Fruit fly (Drosophila melanogaster) whole organism, embryonic: Measurements from ENCODE around the gene CG2540.
A peak's percentile ranks its signal among the peaks of the same experiment; 100 is the strongest.

Source experiments
- BEAF-32 ChIP-seq: fragments of 200-800 bp; sonication (Bioruptor generic); optimal IDR thresholded peaks from 3 replicates; lab custom pipeline; 2017; ENCODE audit warnings: missing biosample characterization, missing genetic modification characterization, mild to moderate bottlenecking, moderate library complexity, missing genetic modification reagents
- CG10979 ChIP-seq: fragments of 200-800 bp; sonication (Bioruptor generic); optimal IDR thresholded peaks from 2 replicates; lab custom pipeline; 2018; ENCODE audit warnings: missing biosample characterization, mild to moderate bottlenecking, missing genetic modification characterization, moderate library complexity
- CG11504 ChIP-seq: fragments of 200-800 bp; sonication (Bioruptor generic); optimal IDR thresholded peaks from 3 replicates; lab custom pipeline; 2019; ENCODE audit warnings: missing biosample characterization, mild to moderate bottlenecking, missing genetic modification characterization, moderate library complexity
- CG12659 ChIP-seq: fragments of 200-800 bp; sonication (Bioruptor generic); optimal IDR thresholded peaks from 3 replicates; lab custom pipeline; 2017; ENCODE audit warnings: mild to moderate bottlenecking, missing biosample characterization, missing genetic modification reagents, missing genetic modification characterization
- CG13296 ChIP-seq: fragments of 200-800 bp; sonication (Bioruptor generic); optimal IDR thresholded peaks from 3 replicates; lab custom pipeline; 2018; ENCODE audit warnings: missing biosample characterization, mild to moderate bottlenecking, missing genetic modification characterization
- CG13424 ChIP-seq: fragments of 200-800 bp; sonication (Bioruptor generic); optimal IDR thresholded peaks from 2 replicates; lab custom pipeline; 2019; ENCODE audit warnings: missing biosample characterization, mild to moderate bottlenecking, missing genetic modification characterization, moderate library complexity
- CG13894 ChIP-seq: fragments of 200-800 bp; sonication (Bioruptor generic); optimal IDR thresholded peaks from 3 replicates; lab custom pipeline; 2018; ENCODE audit warnings: missing biosample characterization, mild to moderate bottlenecking, missing genetic modification characterization, moderate library complexity
- CG15514 ChIP-seq: fragments of 200-800 bp; sonication (Bioruptor generic); optimal IDR thresholded peaks from 3 replicates; lab custom pipeline; 2017; ENCODE audit warnings: missing biosample characterization, missing genetic modification characterization, mild to moderate bottlenecking, moderate library complexity, missing genetic modification reagents
- CG17361 ChIP-seq: fragments of 200-800 bp; sonication (Bioruptor generic); IDR thresholded peaks from 3 replicates; pipeline ENCODE4 v1.3.6; 2022; ENCODE audit warnings: missing biosample characterization, missing genetic modification characterization
- CG17612 ChIP-seq: fragments of 200-800 bp; sonication (Bioruptor generic); IDR thresholded peaks from 2 replicates; pipeline ENCODE4 v1.3.6; 2022; ENCODE audit warnings: missing biosample characterization, missing genetic modification characterization
- CG18262 ChIP-seq: fragments of 200-800 bp; optimal IDR thresholded peaks from 3 replicates; lab custom pipeline; 2019; ENCODE audit warnings: missing biosample characterization, mild to moderate bottlenecking, missing genetic modification characterization, moderate library complexity
- CG18476 ChIP-seq: fragments of 200-800 bp; sonication (Bioruptor generic); optimal IDR thresholded peaks from 2 replicates; lab custom pipeline; 2016; ENCODE audit warnings: missing biosample characterization, mild to moderate bottlenecking, missing genetic modification characterization
- CG2678 ChIP-seq: fragments of 200-800 bp; sonication (Bioruptor generic); optimal IDR thresholded peaks from 3 replicates; lab custom pipeline; 2019; ENCODE audit warnings: missing biosample characterization, mild to moderate bottlenecking, missing genetic modification characterization, moderate library complexity
- CG2712 ChIP-seq: fragments of 200-800 bp; optimal IDR thresholded peaks from 3 replicates; lab custom pipeline; 2019; ENCODE audit warnings: missing biosample characterization, mild to moderate bottlenecking, missing genetic modification characterization, moderate library complexity
- CG32532 ChIP-seq: fragments of 200-800 bp; sonication (Bioruptor generic); IDR thresholded peaks from 2 replicates; pipeline ENCODE4 v1.3.6; 2022; ENCODE audit warnings: missing biosample characterization, missing genetic modification characterization
- CG3281 ChIP-seq: fragments of 200-800 bp; sonication (Bioruptor generic); optimal IDR thresholded peaks from 3 replicates; lab custom pipeline; 2017; ENCODE audit warnings: missing biosample characterization, mild to moderate bottlenecking, missing genetic modification characterization
- CG34376 ChIP-seq: fragments of 200-800 bp; sonication (Bioruptor generic); optimal IDR thresholded peaks from 2 replicates; lab custom pipeline; 2018; ENCODE audit warnings: missing biosample characterization, mild to moderate bottlenecking, missing genetic modification characterization
- CG7556 ChIP-seq: fragments of 200-800 bp; sonication (Bioruptor generic); optimal IDR thresholded peaks from 2 replicates; lab custom pipeline; 2017; ENCODE audit warnings: missing biosample characterization, mild to moderate bottlenecking, missing genetic modification characterization
- CG7839 ChIP-seq: fragments of 200-800 bp; sonication (Bioruptor generic); optimal IDR thresholded peaks from 3 replicates; lab custom pipeline; 2018; ENCODE audit warnings: missing biosample characterization, mild to moderate bottlenecking, missing genetic modification characterization, moderate library complexity
- CG8388 ChIP-seq: fragments of 200-800 bp; sonication (Bioruptor generic); optimal IDR thresholded peaks from 2 replicates; lab custom pipeline; 2019; ENCODE audit warnings: missing biosample characterization, mild to moderate bottlenecking, missing genetic modification characterization, moderate library complexity
- Deaf1 ChIP-seq: fragments of 200-800 bp; optimal IDR thresholded peaks from 3 replicates; lab custom pipeline; 2019; ENCODE audit warnings: missing biosample characterization, mild to moderate bottlenecking, missing genetic modification characterization, moderate library complexity
- E2f2 ChIP-seq: fragments of 200-800 bp; sonication (Bioruptor generic); IDR thresholded peaks from 2 replicates; pipeline ENCODE4 v1.3.6; 2022; ENCODE audit warnings: missing biosample characterization, missing genetic modification characterization
- HmgD ChIP-seq: fragments of 200-800 bp; sonication (Bioruptor generic); optimal IDR thresholded peaks from 3 replicates; lab custom pipeline; 2016; ENCODE audit warnings: missing biosample characterization, missing genetic modification characterization
- Med ChIP-seq: fragments of 200-800 bp; sonication (Bioruptor generic); peaks from one replicate; lab custom pipeline; 2016; ENCODE audit warnings: missing biosample characterization, missing genetic modification characterization, mild to moderate bottlenecking, inconsistent platforms, moderate library complexity
- Pdp1 ChIP-seq, 2 experiments: fragments of 200-800 bp; sonication (Bioruptor generic); optimal IDR thresholded peaks; 3 replicates each; lab custom pipeline; 2016; ENCODE audit warnings: missing biosample characterization in 2 of 2, missing genetic modification characterization in 2 of 2, mild to moderate bottlenecking in 1 of 2, moderate library complexity in 1 of 2
- Rfx ChIP-seq: fragments of 200-800 bp; sonication (Bioruptor generic); IDR thresholded peaks from 2 replicates; pipeline ENCODE4 v1.3.6; 2022; ENCODE audit warnings: missing biosample characterization, missing genetic modification characterization
- Sox100B ChIP-seq: fragments of 200-800 bp; sonication (Bioruptor generic); optimal IDR thresholded peaks from 3 replicates; lab custom pipeline; 2018; ENCODE audit warnings: missing biosample characterization, mild to moderate bottlenecking, missing genetic modification characterization
- Sox102F ChIP-seq: fragments of 200-800 bp; sonication (Bioruptor generic); optimal IDR thresholded peaks from 2 replicates; lab custom pipeline; 2018; ENCODE audit warnings: missing biosample characterization, mild to moderate bottlenecking, missing genetic modification characterization, moderate library complexity
- Xbp1 ChIP-seq: fragments of 200-800 bp; sonication (Bioruptor generic); optimal IDR thresholded peaks from 3 replicates; lab custom pipeline; 2016; ENCODE audit warnings: missing biosample characterization, mild to moderate bottlenecking, missing genetic modification characterization
- bbx ChIP-seq: fragments of 200-800 bp; sonication (Bioruptor generic); IDR thresholded peaks from 2 replicates; pipeline ENCODE4 v1.3.6; 2022; ENCODE audit warnings: missing biosample characterization, missing genetic modification characterization; ENCODE audit not compliant: partially characterized antibody
- eve ChIP-seq, 2 experiments: fragments of >200 bp; optimal IDR thresholded peaks; 2 replicates each; lab custom pipeline; 2017; ENCODE audit warnings: missing biosample characterization in 2 of 2, missing genetic modification characterization in 2 of 2
- gem ChIP-seq: fragments of 200-800 bp; sonication (Bioruptor generic); optimal IDR thresholded peaks from 2 replicates; lab custom pipeline; 2019; ENCODE audit warnings: missing biosample characterization, mild to moderate bottlenecking, missing genetic modification characterization, moderate library complexity
- grn ChIP-seq: fragments of 200-800 bp; sonication (Bioruptor generic); optimal IDR thresholded peaks from 3 replicates; lab custom pipeline; 2017; ENCODE audit warnings: missing biosample characterization, missing genetic modification characterization
- gsb ChIP-seq: fragments of 200-800 bp; sonication (Bioruptor generic); IDR thresholded peaks from 2 replicates; pipeline ENCODE4 v1.3.6; 2022; ENCODE audit warnings: missing biosample characterization, missing genetic modification characterization
- hkb ChIP-seq, 2 experiments: fragments of 200-800 bp in 1 of 2; fragments of >200 bp in 1 of 2; sonication (Bioruptor generic) in 1 of 2; IDR thresholded peaks in 1 of 2; optimal IDR thresholded peaks in 1 of 2; 2 replicates each; pipeline versions ENCODE4 v1.3.6 to Lab custom; 2017 to 2022; ENCODE audit warnings: missing biosample characterization in 1 of 2, missing genetic modification characterization in 1 of 2
- nerfin-2 ChIP-seq: fragments of 200-800 bp; sonication (Bioruptor generic); IDR thresholded peaks from 2 replicates; pipeline ENCODE4 v1.3.6; 2022; ENCODE audit warnings: missing biosample characterization, missing genetic modification characterization; ENCODE audit not compliant: partially characterized antibody
- nmo ChIP-seq: fragments of 200-800 bp; sonication (Bioruptor generic); optimal IDR thresholded peaks from 2 replicates; lab custom pipeline; 2018; ENCODE audit warnings: missing biosample characterization, mild to moderate bottlenecking, missing genetic modification characterization, moderate library complexity
- pfk ChIP-seq: fragments of 200-800 bp; sonication (Bioruptor generic); optimal IDR thresholded peaks from 2 replicates; lab custom pipeline; 2018; ENCODE audit warnings: missing biosample characterization, mild to moderate bottlenecking, missing genetic modification characterization, moderate library complexity
- phol ChIP-seq: fragments of 200-800 bp; sonication (Bioruptor generic); optimal IDR thresholded peaks from 3 replicates; lab custom pipeline; 2018; ENCODE audit warnings: missing biosample characterization, mild to moderate bottlenecking, missing genetic modification characterization, moderate library complexity
- prd ChIP-seq, 3 experiments: fragments of >200 bp in 2 of 3; fragments of 200-800 bp in 1 of 3; sonication (Bioruptor generic) in 1 of 3; optimal IDR thresholded peaks in 2 of 3; IDR thresholded peaks in 1 of 3; 2 replicates in 2 of 3; 3 replicates in 1 of 3; pipeline versions ENCODE4 v1.3.6 to Lab custom; 2017 to 2022; ENCODE audit warnings: missing biosample characterization in 1 of 3, missing genetic modification characterization in 1 of 3
- sd ChIP-seq: fragments of 200-800 bp; sonication (Bioruptor generic); optimal IDR thresholded peaks from 3 replicates; lab custom pipeline; 2018; ENCODE audit warnings: missing biosample characterization, mild to moderate bottlenecking, missing genetic modification characterization, moderate library complexity
- sens ChIP-seq: fragments of 200-800 bp; sonication (Bioruptor generic); peaks from one replicate; lab custom pipeline; 2016; ENCODE audit warnings: missing biosample characterization, missing genetic modification characterization
- ttk ChIP-seq: fragments of 200-800 bp; sonication (Bioruptor generic); IDR thresholded peaks from 2 replicates; pipeline ENCODE4 v2.1.2; 2022; ENCODE audit warnings: missing biosample characterization, missing genetic modification characterization
- tup ChIP-seq: fragments of 200-800 bp; sonication (Bioruptor generic); optimal IDR thresholded peaks from 2 replicates; lab custom pipeline; 2016; ENCODE audit warnings: missing biosample characterization, mild to moderate bottlenecking, missing genetic modification characterization, moderate library complexity
- unpg ChIP-seq: fragments of 200-800 bp; sonication (Bioruptor generic); optimal IDR thresholded peaks from 3 replicates; lab custom pipeline; 2018; ENCODE audit warnings: missing biosample characterization, mild to moderate bottlenecking, missing genetic modification characterization, moderate library complexity
- zfh1 ChIP-seq: fragments of 200-800 bp; sonication (Bioruptor generic); IDR thresholded peaks from 3 replicates; pipeline ENCODE4 v1.3.6; 2022; ENCODE audit warnings: missing biosample characterization, missing genetic modification characterization

Gene CG2540

DNA sequence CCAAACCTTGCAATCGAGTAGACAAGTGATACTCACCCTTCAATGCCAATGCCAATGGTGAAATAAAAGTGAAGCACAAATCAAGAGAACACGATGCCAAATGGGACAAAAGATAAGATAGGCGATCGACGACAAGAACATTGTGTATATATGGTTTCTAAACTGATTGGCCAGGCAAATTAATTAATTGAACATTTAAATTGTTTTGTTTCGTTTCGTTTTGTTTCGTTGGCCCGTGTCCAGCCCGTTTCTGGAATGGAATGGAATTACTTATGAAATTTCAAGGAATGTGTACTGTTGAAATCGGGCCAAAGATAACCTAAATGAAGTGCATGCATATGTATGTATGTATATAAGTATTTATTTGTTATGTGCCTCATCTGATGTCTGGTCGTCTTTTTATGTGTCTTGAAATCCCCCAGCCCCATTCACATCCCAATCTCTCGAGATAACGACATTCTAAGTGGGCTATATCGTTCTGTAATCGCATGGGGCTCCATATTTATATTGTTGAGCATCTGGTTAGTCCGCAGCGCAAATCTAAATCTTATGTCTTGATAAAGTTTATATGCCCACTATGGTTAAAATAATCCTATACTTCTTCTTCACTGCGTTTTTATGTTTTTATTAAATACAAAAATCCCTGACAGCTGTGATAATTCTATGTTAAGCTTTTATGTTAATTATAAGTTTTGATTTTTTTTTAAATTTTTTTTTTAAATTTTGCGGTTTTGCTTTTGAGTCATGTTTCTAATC, 46.3 kb downstream of the CG2540 start:
- 0 out of 2 replicates have a peak, but pooled peaks have one; percentile 10 for TF ChIP-seq CG32532
- peak; percentile 29 for TF ChIP-seq CG7556 (GFP tag; lab: Kevin White, UChicago)
- no peak for TF ChIP-seq hkb (optimal IDR thresholded peaks at IDR 0.05; lab: Kevin White, UChicago)
- 0 out of 2 replicates have a peak, but pooled peaks have one; percentile 11 for TF ChIP-seq hkb (GFP tag; IDR thresholded peaks at IDR 0.05; lab: Robert Waterston, UW)
- TF ChIP-seq CG2678 (tag; lab: Kevin White, UChicago), result peak; percentile 26
- peak; percentile 3 for TF ChIP-seq CG8388 (GFP tag; lab: Kevin White, UChicago)
- peak; percentile 95 for TF ChIP-seq pfk
- TF ChIP-seq gsb (GFP tag; lab: Robert Waterston, UW), result no peak
- peak in 1 of 2 experiments; percentile 26 for TF ChIP-seq Pdp1 (GFP tag; optimal IDR thresholded peaks at IDR 0.05; lab: Kevin White, UChicago)
- TF ChIP-seq Xbp1 (GFP tag; lab: Kevin White, UChicago), result peak; percentile 5
- peak; percentile 53 for TF ChIP-seq grn (GFP tag; lab: Kevin White, UChicago)
- TF ChIP-seq bbx (GFP tag; lab: Robert Waterston, UW), result no peak
- peak; percentile 67 for TF ChIP-seq sens (GFP tag; lab: Kevin White, UChicago)
- TF ChIP-seq Sox100B (GFP tag; lab: Kevin White, UChicago), result peak; percentile 24
- no peak for TF ChIP-seq nerfin-2 (GFP tag; lab: Robert Waterston, UW)
- no peak for TF ChIP-seq CG15514 (GFP tag; lab: Kevin White, UChicago)
- peak; percentile 26 for TF ChIP-seq CG3281 (GFP tag; lab: Kevin White, UChicago)
- no peak for TF ChIP-seq Deaf1 (tag; lab: Kevin White, UChicago)
- TF ChIP-seq CG10979 (tag; lab: Kevin White, UChicago), result peak; percentile 10
- no peak for TF ChIP-seq HmgD (GFP tag; lab: Kevin White, UChicago)
- TF ChIP-seq nmo, result peak; percentile 3
- no peak for TF ChIP-seq ttk
- peak; percentile 9 for TF ChIP-seq CG18262 (tag; lab: Kevin White, UChicago)
- TF ChIP-seq Sox102F, result peak; percentile 0
- 0 out of 2 replicates have a peak, but pooled peaks have one; percentile 15 for TF ChIP-seq E2f2 (GFP tag; lab: Robert Waterston, UW)
- peak; percentile 15 for TF ChIP-seq unpg (GFP tag; lab: Kevin White, UChicago)
- peak; percentile 7 for TF ChIP-seq CG13424 (tag; lab: Kevin White, UChicago)
- TF ChIP-seq zfh1 (GFP tag; lab: Robert Waterston, UW), result no peak
- peak in 1 of 2 experiments; percentile 21 for TF ChIP-seq eve (GFP tag; optimal IDR thresholded peaks at IDR 0.05; lab: Kevin White, UChicago)
- TF ChIP-seq Rfx, result peak; percentile 48; the same call in 1 of the 2 replicates
- no peak for TF ChIP-seq tup (GFP tag; lab: Kevin White, UChicago)
- no peak for TF ChIP-seq CG17612 (GFP tag; lab: Robert Waterston, UW)
- peak; percentile 36; the same call in 1 of the 3 replicates for TF ChIP-seq CG17361
- TF ChIP-seq CG18476 (GFP tag; lab: Kevin White, UChicago), result no peak
- TF ChIP-seq prd (optimal IDR thresholded peaks at IDR 0.05; lab: Kevin White, UChicago), result no peak
- TF ChIP-seq prd (GFP tag; IDR thresholded peaks at IDR 0.05; lab: Robert Waterston, UW), result no peak
- TF ChIP-seq CG12659, result peak; percentile 23
- TF ChIP-seq BEAF-32 (GFP tag; lab: Kevin White, UChicago), result no peak
- peak; percentile 34 for TF ChIP-seq CG2712 (tag; lab: Kevin White, UChicago)
- peak; percentile 35 for TF ChIP-seq CG13296 (GFP tag; lab: Kevin White, UChicago)
- peak; percentile 28 for TF ChIP-seq CG7839
- TF ChIP-seq phol (tag; lab: Kevin White, UChicago), result peak; percentile 10
- TF ChIP-seq sd, result peak; percentile 46
- TF ChIP-seq CG13894 (tag; lab: Kevin White, UChicago), result peak; percentile 69
- TF ChIP-seq CG34376 (GFP tag; lab: Kevin White, UChicago), result peak; percentile 35
- TF ChIP-seq Med (GFP tag; lab: Kevin White, UChicago), result peak; percentile 47
- TF ChIP-seq CG11504 (tag; lab: Kevin White, UChicago), result peak; percentile 38
- TF ChIP-seq gem (tag; lab: Kevin White, UChicago), result peak; percentile 32
